Worm (Caenorhabditis elegans) whole organism, L1 larva: ENCODE data around the gene nhr-31.

Source experiments
- C16A3.4 ChIP-seq: fragments of 150-350 bp; optimal IDR thresholded peaks from 2 replicates; lab custom pipeline; 2014; ENCODE audit warnings: missing biosample characterization, missing genetic modification characterization
- ceh-82 ChIP-seq, 3 experiments: fragments of 150-350 bp in 1 of 3; sonication (generic microtip) in 2 of 3; optimal IDR thresholded peaks; 2 replicates each; lab custom pipeline; 2014 to 2017; ENCODE audit warnings: missing biosample characterization in 3 of 3, missing genetic modification characterization in 3 of 3
- egl-27 ChIP-seq, 2 experiments: fragments of 150-350 bp in 1 of 2; sonication (generic microtip); optimal IDR thresholded peaks; 3 replicates each; lab custom pipeline; 2017 to 2018; ENCODE audit warnings: missing biosample characterization in 2 of 2, missing genetic modification characterization in 2 of 2, missing genetic modification reagents in 2 of 2
- elt-2 ChIP-seq: sonication (generic microtip); optimal IDR thresholded peaks from 2 replicates; lab custom pipeline; 2016; ENCODE audit warnings: missing genetic modification characterization, mild to moderate bottlenecking, inconsistent platforms, missing compliant biosample characterization, missing genetic modification reagents
- lin-13 ChIP-seq: fragments of 150-350 bp; optimal IDR thresholded peaks from 2 replicates; lab custom pipeline; 2014; ENCODE audit warnings: missing biosample characterization, missing genetic modification reagents, missing genetic modification characterization
- lir-3 ChIP-seq: sonication (generic microtip); optimal IDR thresholded peaks from 2 replicates; lab custom pipeline; 2016; ENCODE audit warnings: mild to moderate bottlenecking, missing genetic modification characterization, moderate library complexity, missing compliant biosample characterization; ENCODE audit not compliant: poor library complexity
- nhr-12 ChIP-seq: sonication (generic microtip); optimal IDR thresholded peaks from 2 replicates; lab custom pipeline; 2017; ENCODE audit warnings: missing biosample characterization, missing genetic modification characterization
- rnt-1 ChIP-seq: sonication (generic microtip); optimal IDR thresholded peaks from 2 replicates; lab custom pipeline; 2016; ENCODE audit warnings: mild to moderate bottlenecking, missing genetic modification characterization, moderate library complexity, missing compliant biosample characterization
- snpc-4 ChIP-seq: fragments of 150-350 bp; optimal IDR thresholded peaks from 2 replicates; lab custom pipeline; 2014; ENCODE audit warnings: missing biosample characterization, missing genetic modification characterization
- unc-62 ChIP-seq: fragments of 150-350 bp; optimal IDR thresholded peaks from 2 replicates; lab custom pipeline; 2014; ENCODE audit warnings: missing biosample characterization, missing genetic modification reagents, missing genetic modification characterization

ce11 chrIV:8062359-8062758 is 33.0 kb upstream of the nhr-31 start, which contains the start of gene sax-7:
- no peak for TF ChIP-seq nhr-12 (tag; lab: Kevin White, UChicago)
- TF ChIP-seq snpc-4 (tag; lab: Kevin White, UChicago), result no peak
- TF ChIP-seq elt-2, result no peak
- TF ChIP-seq lin-13, result no peak
- TF ChIP-seq C16A3.4, result no peak
- TF ChIP-seq egl-27 (tag; optimal IDR thresholded peaks at IDR 0.05; lab: Kevin White, UChicago), result no peak
- TF ChIP-seq lir-3 (tag; lab: Kevin White, UChicago), result no peak
- no peak for TF ChIP-seq ceh-82 (tag; optimal IDR thresholded peaks at IDR 0.05; lab: Kevin White, UChicago)
- no peak for TF ChIP-seq rnt-1
- no peak for TF ChIP-seq unc-62 (GFP tag; lab: Kevin White, UChicago)
